Fruit fly (Drosophila melanogaster) whole organism, embryonic: Measurements from ENCODE around the gene CG13110.

Source experiments
- Adf1 ChIP-seq: fragments of 200-800 bp; sonication (Bioruptor generic); IDR thresholded peaks from 2 replicates; pipeline ENCODE4 v1.3.6; 2022; ENCODE audit warnings: missing biosample characterization, missing genetic modification characterization
- Awh ChIP-seq: fragments of 200-800 bp; sonication (Bioruptor generic); IDR thresholded peaks from 2 replicates; pipeline ENCODE4, ENCODE4 v1.3.6; 2022; ENCODE audit warnings: missing biosample characterization, missing genetic modification characterization
- CG10267 ChIP-seq: fragments of 200-800 bp; sonication (Bioruptor generic); optimal IDR thresholded peaks from 2 replicates; lab custom pipeline; 2018; ENCODE audit warnings: missing biosample characterization, mild to moderate bottlenecking, missing genetic modification characterization, moderate library complexity
- CG13775 ChIP-seq: fragments of 200-800 bp; sonication (Bioruptor generic); optimal IDR thresholded peaks from 3 replicates; lab custom pipeline; 2017; ENCODE audit warnings: missing biosample characterization, mild to moderate bottlenecking, missing genetic modification characterization
- CG14050 ChIP-seq: fragments of 200-800 bp; sonication (Bioruptor generic); IDR thresholded peaks from 3 replicates; pipeline ENCODE4 v1.3.6; 2022; ENCODE audit warnings: missing biosample characterization, missing genetic modification characterization
- CG14667 ChIP-seq: fragments of 200-800 bp; sonication (Bioruptor generic); IDR thresholded peaks from 2 replicates; pipeline ENCODE4 v1.3.6; 2022; ENCODE audit warnings: missing biosample characterization, missing genetic modification characterization
- CG15073 ChIP-seq: fragments of 200-800 bp; sonication (Bioruptor generic); optimal IDR thresholded peaks from 2 replicates; lab custom pipeline; 2016; ENCODE audit warnings: missing biosample characterization, missing genetic modification characterization
- CG17612 ChIP-seq: fragments of 200-800 bp; sonication (Bioruptor generic); IDR thresholded peaks from 2 replicates; pipeline ENCODE4 v1.3.6; 2022; ENCODE audit warnings: missing biosample characterization, missing genetic modification characterization
- CG2712 ChIP-seq: fragments of 200-800 bp; optimal IDR thresholded peaks from 3 replicates; lab custom pipeline; 2019; ENCODE audit warnings: missing biosample characterization, mild to moderate bottlenecking, missing genetic modification characterization, moderate library complexity
- CG30431 ChIP-seq: fragments of 200-800 bp; sonication (Bioruptor generic); optimal IDR thresholded peaks from 2 replicates; lab custom pipeline; 2017; ENCODE audit warnings: missing biosample characterization, missing genetic modification characterization
- CG34224 ChIP-seq: fragments of 200-800 bp; sonication (Bioruptor generic); IDR thresholded peaks from 3 replicates; pipeline ENCODE4 v1.3.6; 2022; ENCODE audit warnings: missing biosample characterization, missing genetic modification characterization; ENCODE audit not compliant: partially characterized antibody
- CG42726 ChIP-seq: fragments of 200-800 bp; sonication (Bioruptor generic); IDR thresholded peaks from 2 replicates; pipeline ENCODE4 v1.3.6; 2022; ENCODE audit warnings: missing biosample characterization, missing genetic modification characterization; ENCODE audit not compliant: partially characterized antibody
- CG4404 ChIP-seq: fragments of 200-800 bp; sonication (Bioruptor generic); IDR thresholded peaks from 2 replicates; pipeline ENCODE4 v1.3.6; 2022; ENCODE audit warnings: missing biosample characterization, missing genetic modification characterization
- CG6254 ChIP-seq: fragments of 200-800 bp; sonication (Bioruptor generic); optimal IDR thresholded peaks from 3 replicates; lab custom pipeline; 2017; ENCODE audit warnings: mild to moderate bottlenecking, missing biosample characterization, missing genetic modification reagents, missing genetic modification characterization
- CG8089 ChIP-seq: fragments of 200-800 bp; sonication (Bioruptor generic); optimal IDR thresholded peaks from 3 replicates; lab custom pipeline; 2016; ENCODE audit warnings: missing biosample characterization, missing genetic modification characterization
- CG8290 ChIP-seq, 3 experiments: fragments of 200-800 bp; sonication (Bioruptor generic); optimal IDR thresholded peaks; 2 replicates each; lab custom pipeline; 2016 to 2019; ENCODE audit warnings: missing biosample characterization in 3 of 3, missing genetic modification characterization in 3 of 3, mild to moderate bottlenecking in 2 of 3, moderate library complexity in 1 of 3
- Eip74EF ChIP-seq, 2 experiments: fragments of 200-800 bp in 1 of 2; fragments of >200 bp in 1 of 2; sonication (Bioruptor generic) in 1 of 2; optimal IDR thresholded peaks; 2 replicates each; lab custom pipeline; 2017 to 2019; ENCODE audit warnings: missing biosample characterization in 2 of 2, missing genetic modification characterization in 2 of 2, mild to moderate bottlenecking in 1 of 2, moderate library complexity in 1 of 2
- Fer2 ChIP-seq: fragments of 200-800 bp; sonication (Bioruptor generic); optimal IDR thresholded peaks from 2 replicates; lab custom pipeline; 2018; ENCODE audit warnings: missing biosample characterization, mild to moderate bottlenecking, missing genetic modification characterization, moderate library complexity
- HmgZ ChIP-seq: fragments of 200-800 bp; sonication (Bioruptor generic); optimal IDR thresholded peaks from 2 replicates; lab custom pipeline; 2018; ENCODE audit warnings: missing biosample characterization, mild to moderate bottlenecking, missing genetic modification characterization
- Lim3 ChIP-seq: fragments of 200-800 bp; sonication (Bioruptor generic); IDR thresholded peaks from 2 replicates; pipeline ENCODE4 v1.3.6; 2022; ENCODE audit warnings: missing biosample characterization, missing genetic modification characterization
- NFAT ChIP-seq: fragments of 200-800 bp; sonication (Bioruptor generic); IDR thresholded peaks from 2 replicates; pipeline ENCODE4 v1.3.6; 2022; ENCODE audit warnings: missing biosample characterization, missing genetic modification characterization
- Six4 ChIP-seq: fragments of 200-800 bp; sonication (Bioruptor generic); optimal IDR thresholded peaks from 2 replicates; lab custom pipeline; 2016; ENCODE audit warnings: missing biosample characterization, missing genetic modification characterization
- Sry-δ ChIP-seq: fragments of 200-800 bp; sonication (Bioruptor generic); optimal IDR thresholded peaks from 2 replicates; lab custom pipeline; 2016; ENCODE audit warnings: missing biosample characterization, missing genetic modification characterization
- amos ChIP-seq: fragments of 200-800 bp; sonication (Bioruptor generic); IDR thresholded peaks from 2 replicates; pipeline ENCODE4 v1.3.6; 2022; ENCODE audit warnings: missing biosample characterization, missing genetic modification characterization; ENCODE audit not compliant: partially characterized antibody
- chm ChIP-seq: fragments of 200-800 bp; sonication (Bioruptor generic); IDR thresholded peaks from 2 replicates; pipeline ENCODE4 v1.3.6; 2022; ENCODE audit warnings: missing biosample characterization, missing genetic modification characterization
- crol ChIP-seq: fragments of 200-800 bp; sonication (Bioruptor generic); IDR thresholded peaks from 2 replicates; pipeline ENCODE4 v1.3.6; 2022; ENCODE audit warnings: missing biosample characterization, missing genetic modification characterization
- emc ChIP-seq: fragments of 200-800 bp; sonication (Bioruptor generic); optimal IDR thresholded peaks from 2 replicates; lab custom pipeline; 2016; ENCODE audit warnings: missing biosample characterization, missing genetic modification characterization
- gem ChIP-seq: fragments of 200-800 bp; sonication (Bioruptor generic); optimal IDR thresholded peaks from 2 replicates; lab custom pipeline; 2019; ENCODE audit warnings: missing biosample characterization, mild to moderate bottlenecking, missing genetic modification characterization, moderate library complexity
- lbe ChIP-seq: fragments of 200-800 bp; sonication (Bioruptor generic); optimal IDR thresholded peaks from 2 replicates; lab custom pipeline; 2016; ENCODE audit warnings: missing biosample characterization, mild to moderate bottlenecking, missing genetic modification characterization
- mld ChIP-seq: fragments of 200-800 bp; sonication (Bioruptor generic); IDR thresholded peaks from 3 replicates; pipeline ENCODE4 v1.3.6; 2022; ENCODE audit warnings: missing biosample characterization, missing genetic modification characterization; ENCODE audit not compliant: partially characterized antibody
- oc ChIP-seq: fragments of 200-800 bp; sonication (Bioruptor generic); optimal IDR thresholded peaks from 2 replicates; lab custom pipeline; 2018; ENCODE audit warnings: missing biosample characterization, mild to moderate bottlenecking, missing genetic modification characterization, moderate library complexity
- odd ChIP-seq: fragments of 200-800 bp; sonication (Bioruptor generic); optimal IDR thresholded peaks from 2 replicates; lab custom pipeline; 2017; ENCODE audit warnings: missing biosample characterization, mild to moderate bottlenecking, missing genetic modification characterization
- rib ChIP-seq: fragments of 200-800 bp; sonication (Bioruptor generic); IDR thresholded peaks from 2 replicates; pipeline ENCODE4 v1.3.6; 2022; ENCODE audit warnings: missing biosample characterization, missing genetic modification characterization
- shn ChIP-seq: fragments of 200-800 bp; sonication (Bioruptor generic); optimal IDR thresholded peaks from 3 replicates; lab custom pipeline; 2016; ENCODE audit warnings: missing biosample characterization, missing genetic modification characterization
- slp2 ChIP-seq: fragments of 200-800 bp; sonication (Bioruptor generic); optimal IDR thresholded peaks from 2 replicates; lab custom pipeline; 2016; ENCODE audit warnings: missing biosample characterization, missing genetic modification characterization
- sob ChIP-seq: fragments of 200-800 bp; sonication (Bioruptor generic); IDR thresholded peaks from 2 replicates; pipeline ENCODE4 v1.3.6; 2022; ENCODE audit warnings: missing biosample characterization, missing genetic modification characterization
- trem ChIP-seq: fragments of 200-800 bp; optimal IDR thresholded peaks from 3 replicates; lab custom pipeline; 2019; ENCODE audit warnings: missing biosample characterization, mild to moderate bottlenecking, missing genetic modification characterization, moderate library complexity
- trh ChIP-seq: fragments of 200-800 bp; sonication (Bioruptor generic); optimal IDR thresholded peaks from 2 replicates; lab custom pipeline; 2016; ENCODE audit warnings: missing biosample characterization, missing genetic modification characterization
- vnd ChIP-seq: fragments of 200-800 bp; sonication (Bioruptor generic); IDR thresholded peaks from 3 replicates; pipeline ENCODE4 v1.3.6; 2022; ENCODE audit warnings: missing biosample characterization, missing genetic modification characterization; ENCODE audit not compliant: partially characterized antibody
- vvl ChIP-seq: fragments of 200-800 bp; sonication (Bioruptor generic); IDR thresholded peaks from 2 replicates; pipeline ENCODE4 v1.3.6; 2022; ENCODE audit warnings: missing biosample characterization, missing genetic modification characterization

Gene CG13110

DNA sequence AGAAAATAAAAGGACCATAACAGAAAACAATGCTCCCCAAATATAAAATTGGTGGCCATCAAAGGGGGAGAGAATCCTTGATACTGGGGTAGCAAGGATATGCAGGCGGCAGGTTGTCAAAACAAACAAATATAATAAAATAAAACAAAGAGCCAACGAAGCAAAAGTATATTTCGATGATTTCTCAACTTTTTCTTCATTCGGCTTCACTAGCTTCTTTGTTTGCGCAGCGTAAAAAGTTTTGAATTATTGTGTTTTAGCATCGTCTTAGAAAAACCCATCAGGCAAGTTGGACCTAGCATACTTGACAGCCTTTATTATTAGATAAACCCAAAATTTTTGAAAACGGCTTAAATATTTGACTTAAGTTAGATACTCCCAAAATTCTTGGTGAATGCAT is 7.7 kb upstream of the CG13110 start, which contains the start of gene CG3748:
Gene CG3748 (plus strand): TSS at position 301 of the 400 bp plus-strand sequence.
- TF ChIP-seq crol (no peak), odd (GFP tag; lab: Kevin White, UChicago) (no peak), CG2712 (tag; lab: Kevin White, UChicago) (no peak), gem (tag; lab: Kevin White, UChicago) (no peak), trem (no peak), CG15073 (GFP tag; lab: Kevin White, UChicago) (no peak), CG6254 (GFP tag; lab: Kevin White, UChicago) (no peak), oc (tag; lab: Kevin White, UChicago) (no peak), CG30431 (GFP tag; lab: Kevin White, UChicago) (no peak), CG13775 (GFP tag; lab: Kevin White, UChicago) (no peak), CG34224 (GFP tag; lab: Robert Waterston, UW) (no peak), CG14667 (no peak), shn (GFP tag; lab: Kevin White, UChicago) (no peak), CG8290 (GFP tag; optimal IDR thresholded peaks at IDR 0.05; lab: Kevin White, UChicago) (no peak), CG8290 (tag; optimal IDR thresholded peaks at IDR 0.05; lab: Kevin White, UChicago) (no peak), Awh (GFP tag; lab: Robert Waterston, UW) (no peak), HmgZ (tag; lab: Kevin White, UChicago) (no peak), Six4 (GFP tag; lab: Kevin White, UChicago) (no peak), CG10267 (tag; lab: Kevin White, UChicago) (no peak), emc (GFP tag; lab: Kevin White, UChicago) (no peak), CG17612 (GFP tag; lab: Robert Waterston, UW) (no peak)

DNA sequence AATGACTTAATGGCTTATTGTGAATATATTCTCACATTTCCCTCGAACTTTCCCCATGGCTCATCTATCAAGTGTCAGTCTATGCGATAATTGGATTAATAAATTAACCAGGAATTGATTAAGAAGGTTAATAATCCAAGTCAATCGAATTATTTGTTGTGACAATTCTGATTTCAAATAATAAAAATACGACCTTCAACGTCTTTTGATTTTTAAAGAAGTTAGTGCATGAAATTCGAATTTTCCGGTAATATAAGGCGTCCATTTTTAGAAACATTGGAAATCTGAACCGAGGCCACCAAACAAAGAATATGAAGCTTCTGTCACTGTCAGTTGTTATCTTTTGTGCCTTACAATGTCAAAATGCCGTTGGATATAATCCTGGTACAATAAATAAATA is 1.0 kb upstream of the CG13110 start, which contains the start of gene CG43350:
Gene CG43350 (plus strand): TSS at position 301 of the 400 bp plus-strand sequence.
- TF ChIP-seq rib (GFP tag; lab: Robert Waterston, UW), result no peak
- TF ChIP-seq CG8089 (GFP tag; lab: Kevin White, UChicago), result no peak
- no peak for TF ChIP-seq vnd (GFP tag; lab: Robert Waterston, UW)
- TF ChIP-seq sob (GFP tag; lab: Robert Waterston, UW), result no peak
- no peak for TF ChIP-seq CG4404 (GFP tag; lab: Robert Waterston, UW)
- TF ChIP-seq Adf1 (GFP tag; lab: Robert Waterston, UW), result no peak
- no peak for TF ChIP-seq amos (GFP tag; lab: Robert Waterston, UW)
- no peak for TF ChIP-seq CG42726 (GFP tag; lab: Robert Waterston, UW)
- no peak for TF ChIP-seq trh
- no peak for TF ChIP-seq Lim3
- TF ChIP-seq Fer2 (tag; lab: Kevin White, UChicago), result no peak
- no peak for TF ChIP-seq chm (GFP tag; lab: Robert Waterston, UW)
- TF ChIP-seq Sry-δ (GFP tag; lab: Kevin White, UChicago), result no peak
- no peak for TF ChIP-seq Eip74EF (GFP tag; optimal IDR thresholded peaks at IDR 0.05; lab: Kevin White, UChicago)
- TF ChIP-seq lbe (GFP tag; lab: Kevin White, UChicago), result no peak
- no peak for TF ChIP-seq mld (GFP tag; lab: Robert Waterston, UW)
- no peak for TF ChIP-seq slp2 (GFP tag; lab: Kevin White, UChicago)
- no peak for TF ChIP-seq CG14050
- TF ChIP-seq NFAT (GFP tag; lab: Robert Waterston, UW), result no peak
- TF ChIP-seq vvl (GFP tag; lab: Robert Waterston, UW), result no peak
